Worm (Caenorhabditis elegans) whole organism, early embryonic: ENCODE data around the gene Y17D7C.1.

Experiments
- B0310.2 ChIP-seq: sonication (generic microtip); optimal IDR thresholded peaks from 2 replicates; lab custom pipeline; 2016; ENCODE audit warnings: mild to moderate bottlenecking, missing genetic modification characterization, missing compliant biosample characterization
- F13C5.2 ChIP-seq: sonication (generic microtip); optimal IDR thresholded peaks from 2 replicates; lab custom pipeline; 2017; ENCODE audit warnings: mild to moderate bottlenecking, missing genetic modification characterization, inconsistent platforms, missing compliant biosample characterization
- aly-1 ChIP-seq: sonication (generic microtip); optimal IDR thresholded peaks from 2 replicates; lab custom pipeline; 2016; ENCODE audit warnings: missing genetic modification characterization, missing compliant biosample characterization
- ama-1 ChIP-seq: fragments of 150-350 bp; optimal IDR thresholded peaks from 2 replicates; lab custom pipeline; 2014
- ceh-13 ChIP-seq: fragments of 200-800 bp; sonication (Bioruptor generic); optimal IDR thresholded peaks from 2 replicates; lab custom pipeline; 2018; ENCODE audit warnings: mild to moderate bottlenecking, missing genetic modification characterization, missing compliant biosample characterization
- ceh-36 ChIP-seq: sonication (generic microtip); optimal IDR thresholded peaks from 2 replicates; lab custom pipeline; 2016; ENCODE audit warnings: missing genetic modification characterization, inconsistent platforms, missing compliant biosample characterization
- ets-7 ChIP-seq: sonication (generic microtip); optimal IDR thresholded peaks from 2 replicates; lab custom pipeline; 2016; ENCODE audit warnings: missing genotype, missing genetic modification characterization, missing compliant biosample characterization
- flt-1 ChIP-seq: fragments of 200-800 bp; sonication (Bioruptor generic); IDR thresholded peaks from 2 replicates; pipeline ENCODE4 v1.3.6; 2022; ENCODE audit warnings: missing genetic modification characterization, missing compliant biosample characterization
- hmbx-1 ChIP-seq: sonication (generic microtip); optimal IDR thresholded peaks from 2 replicates; lab custom pipeline; 2016; ENCODE audit warnings: mild to moderate bottlenecking, missing genetic modification characterization, missing compliant biosample characterization
- hmg-4 ChIP-seq: fragments of 200-800 bp; sonication (Bioruptor generic); optimal IDR thresholded peaks from 2 replicates; lab custom pipeline; 2018; ENCODE audit warnings: mild to moderate bottlenecking, missing genetic modification characterization, missing compliant biosample characterization
- hnd-1 ChIP-seq: sonication (generic microtip); optimal IDR thresholded peaks from 2 replicates; lab custom pipeline; 2016; ENCODE audit warnings: missing genetic modification characterization, missing compliant biosample characterization
- pes-1 ChIP-seq: fragments of 200-800 bp; sonication (Bioruptor generic); IDR thresholded peaks from 2 replicates; pipeline ENCODE4 v1.3.6; 2022; ENCODE audit warnings: missing genetic modification reagents, missing genetic modification characterization, missing compliant biosample characterization
- scrt-1 ChIP-seq: fragments of 200-800 bp; sonication (Bioruptor generic); IDR thresholded peaks from 2 replicates; pipeline ENCODE4 v1.3.6; 2022; ENCODE audit warnings: missing genetic modification characterization, missing compliant biosample characterization
- sea-1 ChIP-seq: fragments of 200-800 bp; sonication (Bioruptor generic); conservative IDR thresholded peaks from 2 replicates; pipeline ENCODE4 v1.3.6; 2022; ENCODE audit warnings: missing genetic modification characterization, missing compliant biosample characterization
- tbx-11 ChIP-seq: fragments of 200-800 bp; sonication (Bioruptor generic); IDR thresholded peaks from 2 replicates; pipeline ENCODE4 v1.3.6; 2022; ENCODE audit warnings: missing genetic modification characterization, missing compliant biosample characterization
- tbx-37 ChIP-seq: fragments of 200-800 bp; sonication (Bioruptor generic); conservative IDR thresholded peaks from 2 replicates; pipeline ENCODE4 v1.3.6; 2022; ENCODE audit warnings: missing genetic modification reagents, missing genetic modification characterization, missing compliant biosample characterization
- tra-4 ChIP-seq: sonication (generic microtip); optimal IDR thresholded peaks from 2 replicates; lab custom pipeline; 2017; ENCODE audit warnings: missing genetic modification characterization, missing compliant biosample characterization

Y17D7C.1 gene

ce11 chrV:18671811-18672210 lies 34.6 kb upstream of the Y17D7C.1 start:
- no peak for TF ChIP-seq tra-4
- no peak for TF ChIP-seq tbx-11
- peak; percentile 27 for TF ChIP-seq aly-1 (tag; lab: Kevin White, UChicago)

ce11 chrV:18674367-18674766 lies 32.0 kb upstream of the Y17D7C.1 start:
- TF ChIP-seq flt-1 (no peak), aly-1 (tag; lab: Kevin White, UChicago) (no peak), ets-7 (tag; lab: Kevin White, UChicago) (no peak), F13C5.2 (tag; lab: Kevin White, UChicago) (no peak), sea-1 (GFP tag; lab: Robert Waterston, UW) (no peak), ama-1 (lab: Kevin White, UChicago) (no peak), pes-1 (GFP tag; lab: Robert Waterston, UW) (no peak), hmg-4 (no peak), hmbx-1 (no peak), hnd-1 (tag; lab: Kevin White, UChicago) (no peak)

- no peak for TF ChIP-seq tbx-37 (GFP tag; lab: Robert Waterston, UW)
- no peak for TF ChIP-seq hmbx-1
Observed at ce11 chrV:18684455-18684987, 21.8 kb upstream of the Y17D7C.1 start, which contains the start of gene Y69H2.17. Gene Y69H2.17, plus strand, starts transcription at chrV:18684937.

- no peak for TF ChIP-seq tra-4
Observed at ce11 chrV:18687361-18687760, 19.0 kb upstream of the Y17D7C.1 start.

- TF ChIP-seq sea-1 (GFP tag; lab: Robert Waterston, UW) (no peak), hmg-4 (peak; percentile 5)
Observed at ce11 chrV:18689681-18690080, 16.7 kb upstream of the Y17D7C.1 start, which contains the start of the genes ubc-19 and Y69H2.7. Gene ubc-19, minus strand, starts transcription at chrV:18689762. Gene Y69H2.7, plus strand, starts transcription at chrV:18689989.

ce11 chrV:18695469-18695868 lies 10.9 kb upstream of the Y17D7C.1 start:
- no peak for TF ChIP-seq sea-1 (GFP tag; lab: Robert Waterston, UW)
- TF ChIP-seq aly-1 (tag; lab: Kevin White, UChicago) = no peak
- TF ChIP-seq tbx-37 (GFP tag; lab: Robert Waterston, UW) = no peak
- TF ChIP-seq hnd-1 (tag; lab: Kevin White, UChicago) = no peak
- TF ChIP-seq ets-7 (tag; lab: Kevin White, UChicago) = no peak
- no peak for TF ChIP-seq ama-1 (lab: Kevin White, UChicago)
- TF ChIP-seq pes-1 (GFP tag; lab: Robert Waterston, UW) = no peak
- TF ChIP-seq F13C5.2 (tag; lab: Kevin White, UChicago) = no peak
- no peak for TF ChIP-seq flt-1
- no peak for TF ChIP-seq B0310.2 (tag; lab: Kevin White, UChicago)
- TF ChIP-seq scrt-1 (GFP tag; lab: Robert Waterston, UW) = no peak
- TF ChIP-seq hmg-4 = no peak
- no peak for TF ChIP-seq tbx-11

- TF ChIP-seq flt-1 (no peak), ceh-36 (tag; lab: Kevin White, UChicago) (no peak), tra-4 (no peak), aly-1 (tag; lab: Kevin White, UChicago) (no peak), tbx-37 (GFP tag; lab: Robert Waterston, UW) (no peak), tbx-11 (no peak), ets-7 (tag; lab: Kevin White, UChicago) (no peak), B0310.2 (tag; lab: Kevin White, UChicago) (no peak), hmbx-1 (no peak), ama-1 (lab: Kevin White, UChicago) (no peak), hmg-4 (no peak), hnd-1 (tag; lab: Kevin White, UChicago) (no peak), ceh-13 (no peak), scrt-1 (GFP tag; lab: Robert Waterston, UW) (no peak), F13C5.2 (tag; lab: Kevin White, UChicago) (no peak), pes-1 (GFP tag; lab: Robert Waterston, UW) (no peak), sea-1 (GFP tag; lab: Robert Waterston, UW) (no peak)
Observed at ce11 chrV:18699326-18699725, 7.0 kb upstream of the Y17D7C.1 start, which contains the start of gene nhr-241. Gene nhr-241, plus strand, starts transcription at chrV:18699451.

- no peak for TF ChIP-seq aly-1 (tag; lab: Kevin White, UChicago)
- TF ChIP-seq tbx-37 (GFP tag; lab: Robert Waterston, UW) = no peak
- TF ChIP-seq B0310.2 (tag; lab: Kevin White, UChicago) = no peak
- TF ChIP-seq scrt-1 (GFP tag; lab: Robert Waterston, UW) = no peak
- no peak for TF ChIP-seq hmg-4
- no peak for TF ChIP-seq hnd-1 (tag; lab: Kevin White, UChicago)
- no peak for TF ChIP-seq flt-1
- no peak for TF ChIP-seq ama-1 (lab: Kevin White, UChicago)
Observed at ce11 chrV:18701306-18701705, 5.1 kb upstream of the Y17D7C.1 start, which contains the start of gene Y69H2.9. Gene Y69H2.9, plus strand, starts transcription at chrV:18701538.
